Worm (Caenorhabditis elegans): Measurements from ENCODE around the gene Y34B4A.2.

Gene Y34B4A.2

ce11 chrX:5319214-5319838 lies 40.0 kb downstream of the Y34B4A.2 start (continued):
- TF ChIP-seq tbx-2 (tag; optimal IDR thresholded peaks at IDR 0.05), result peak; percentile 26
- TF ChIP-seq dpl-1 (GFP tag; optimal IDR thresholded peaks at IDR 0.05), result no peak
- no peak for TF ChIP-seq sox-4 (tag; optimal IDR thresholded peaks at IDR 0.05)
- TF ChIP-seq Y116A8C.19 (tag; optimal IDR thresholded peaks at IDR 0.05; ENCODE audit: borderline replicate concordance), result no peak
- no peak for TF ChIP-seq ceh-90 (tag; optimal IDR thresholded peaks at IDR 0.05)
- TF ChIP-seq nhr-71 (tag; optimal IDR thresholded peaks at IDR 0.05), result peak; percentile 56
- peak; percentile 68 for TF ChIP-seq snu-23 (GFP tag; optimal IDR thresholded peaks at IDR 0.05)
- TF ChIP-seq lin-13 (GFP tag; optimal IDR thresholded peaks at IDR 0.05), result no peak
- no peak for TF ChIP-seq nhr-84 (tag; optimal IDR thresholded peaks at IDR 0.05)
- TF ChIP-seq unc-130 (tag; optimal IDR thresholded peaks at IDR 0.05), result peak; percentile 38
- no peak for TF ChIP-seq zip-4 (GFP tag; optimal IDR thresholded peaks at IDR 0.05)
- no peak for TF ChIP-seq ceh-63 (GFP tag; optimal IDR thresholded peaks at IDR 0.05)
- TF ChIP-seq nhr-237 (tag; optimal IDR thresholded peaks at IDR 0.05), result no peak
- no peak for TF ChIP-seq fkh-10 (GFP tag; optimal IDR thresholded peaks at IDR 0.05)
- no peak for TF ChIP-seq aha-1 (tag; optimal IDR thresholded peaks at IDR 0.05)
- peak in 1 of 2 experiments; percentile 13 for TF ChIP-seq mdl-1 (tag; optimal IDR thresholded peaks at IDR 0.05)
- peak in 1 of 2 experiments; percentile 57 for TF ChIP-seq lin-35 (GFP tag; optimal IDR thresholded peaks at IDR 0.05)
- no peak for TF ChIP-seq alr-1 (tag; optimal IDR thresholded peaks at IDR 0.05; ENCODE audit: borderline replicate concordance)
- TF ChIP-seq C34B4.2 (tag; optimal IDR thresholded peaks at IDR 0.05), result no peak
- no peak for TF ChIP-seq nhr-76 (tag; optimal IDR thresholded peaks at IDR 0.05)
- no peak for TF ChIP-seq ztf-11 (tag; optimal IDR thresholded peaks at IDR 0.05)
- no peak for TF ChIP-seq sptf-1 (tag; optimal IDR thresholded peaks at IDR 0.05)
- no peak for TF ChIP-seq nhr-28 (tag; optimal IDR thresholded peaks at IDR 0.05)
- no peak for TF ChIP-seq pax-3 (tag; optimal IDR thresholded peaks at IDR 0.05)
- TF ChIP-seq nhr-11 (tag; optimal IDR thresholded peaks at IDR 0.05), result no peak
- TF ChIP-seq hlh-4 (tag; optimal IDR thresholded peaks at IDR 0.05), result no peak
- peak; percentile 70 for TF ChIP-seq nhr-47 (tag; optimal IDR thresholded peaks at IDR 0.05)
- TF ChIP-seq F16B12.6 (tag; optimal IDR thresholded peaks at IDR 0.05), result no peak
- no peak for TF ChIP-seq nhr-85 (tag)
- TF ChIP-seq lin-15B (tag; optimal IDR thresholded peaks at IDR 0.05), result no peak
- peak; percentile 45 for TF ChIP-seq lir-3 (tag; optimal IDR thresholded peaks at IDR 0.05; ENCODE audit: poor library complexity)
- TF ChIP-seq ets-5 (GFP tag; IDR thresholded peaks at IDR 0.05), result no peak
- TF ChIP-seq pag-3 (tag; optimal IDR thresholded peaks at IDR 0.05; ENCODE audit: borderline replicate concordance, insufficient read depth), result no peak
- TF ChIP-seq grh-1 (GFP tag; IDR thresholded peaks at IDR 0.05), result no peak
- TF ChIP-seq isw-1 (GFP tag; IDR thresholded peaks at IDR 0.05), result no peak
- no peak for TF ChIP-seq mab-9 (GFP tag; IDR thresholded peaks at IDR 0.05)
- TF ChIP-seq C16A3.4 (tag; optimal IDR thresholded peaks at IDR 0.05), result peak; percentile 14
- peak; percentile 48 for TF ChIP-seq nhr-20 (tag; optimal IDR thresholded peaks at IDR 0.05)
- peak; percentile 27 for TF ChIP-seq nhr-90 (tag; optimal IDR thresholded peaks at IDR 0.05; ENCODE audit: poor library complexity)
- TF ChIP-seq mep-1 (tag; optimal IDR thresholded peaks at IDR 0.05), result peak; percentile 4
- TF ChIP-seq sup-37 (GFP tag; optimal IDR thresholded peaks at IDR 0.05), result no peak
- TF ChIP-seq egl-27 (tag; optimal IDR thresholded peaks at IDR 0.05), result no peak
- peak; percentile 39 for TF ChIP-seq lin-14 (GFP tag; optimal IDR thresholded peaks at IDR 0.05)
- TF ChIP-seq fkh-8 (tag; optimal IDR thresholded peaks at IDR 0.05), result no peak
- peak; percentile 54 for TF ChIP-seq rnt-1 (tag; optimal IDR thresholded peaks at IDR 0.05)
- no peak for TF ChIP-seq blmp-1 (tag; optimal IDR thresholded peaks at IDR 0.05)
- TF ChIP-seq unc-86 (tag; optimal IDR thresholded peaks at IDR 0.05), result no peak
- no peak for TF ChIP-seq nhr-12 (tag; optimal IDR thresholded peaks at IDR 0.05)
- peak in 2 of 3 experiments; percentile 17 to 44 for TF ChIP-seq ceh-82 (tag; optimal IDR thresholded peaks at IDR 0.05)
- TF ChIP-seq skn-1 (tag; optimal IDR thresholded peaks at IDR 0.05), result no peak

Data from whole organism, L1 larva.